Fruit fly (Drosophila melanogaster): ENCODE data around the gene CG33995.
A peak's percentile ranks its signal among the peaks of the same experiment; 100 is the strongest.

DNA sequence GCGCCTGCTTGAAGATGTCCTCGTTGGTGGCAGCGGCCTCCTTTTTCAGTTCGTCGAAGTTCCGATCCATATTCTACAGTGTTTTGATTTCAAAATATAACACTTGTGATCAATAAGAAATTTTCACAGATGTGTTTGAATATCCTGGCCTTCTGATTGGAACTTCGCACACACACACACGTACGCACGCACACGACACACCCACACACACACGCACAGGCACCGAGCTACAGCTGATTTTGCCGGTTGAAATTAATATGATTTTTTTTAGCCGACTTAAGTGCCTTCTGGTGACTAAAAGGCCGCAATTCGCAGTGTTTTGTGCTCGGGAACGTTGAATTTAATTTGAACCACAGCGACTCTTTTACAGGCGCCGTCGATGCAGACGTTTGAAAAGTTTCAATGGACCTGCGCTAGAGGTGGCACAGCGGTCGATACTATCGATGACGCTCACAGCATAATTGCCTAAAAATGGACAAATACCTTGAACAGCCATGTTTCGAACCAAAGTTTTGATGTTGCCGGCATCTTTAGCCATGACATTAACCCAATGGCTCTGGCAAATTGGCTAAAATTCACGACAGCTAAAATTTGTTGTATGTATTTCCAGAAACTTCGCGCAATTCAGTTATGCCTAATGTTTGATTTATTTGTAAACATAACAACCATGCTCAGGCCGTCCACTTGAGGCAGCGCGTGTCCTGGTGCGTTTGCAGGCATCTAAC, 33.6 kb upstream of the CG33995 start, which contains the start of gene Rtnl1:
- TF ChIP-seq cic (GFP tag; optimal IDR thresholded peaks at IDR 0.05): peak; percentile 70
- TF ChIP-seq Mnt (GFP tag; optimal IDR thresholded peaks at IDR 0.05): peak; percentile 42
- no peak for TF ChIP-seq ovo (GFP tag; optimal IDR thresholded peaks at IDR 0.05)

All from whole organism, adult.